Worm (Caenorhabditis elegans): ENCODE results near the gene math-13.
A peak's percentile ranks its signal among the peaks of the same experiment; 100 is the strongest.
"Not testable (repeated sequence)": the region's sequence is repeated elsewhere in the genome, so short reads cannot be mapped to it uniquely, and the experiment has no call there.

The math-13 gene

DNA sequence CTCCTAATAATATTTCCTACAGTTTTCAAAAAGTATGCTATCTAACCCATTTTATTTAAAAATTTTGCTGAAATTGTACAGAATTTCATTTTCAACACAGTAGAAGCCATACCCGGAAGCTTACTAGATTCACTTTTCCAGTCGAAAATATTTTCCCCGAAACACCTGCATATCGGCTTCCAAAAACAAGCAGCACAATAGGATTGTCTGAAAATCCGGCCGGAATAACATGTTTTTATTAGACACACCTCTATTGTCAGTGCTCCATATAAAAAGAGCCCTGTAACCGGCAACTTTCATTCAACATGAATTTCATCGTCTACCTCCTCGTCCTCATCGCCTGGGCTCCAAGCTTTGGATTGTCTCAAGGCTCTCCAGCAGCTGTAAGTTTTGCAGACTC is 23.3 kb upstream of the math-13 start, which contains the start of gene C52E2.2:
C52E2.2 (plus strand) TSS at position 301 of the 400 bp plus-strand sequence.
- TF ChIP-seq zip-8 (tag; optimal IDR thresholded peaks at IDR 0.05) (no peak), unc-62 (GFP tag; optimal IDR thresholded peaks at IDR 0.05) (no peak), ham-2 (GFP tag; optimal IDR thresholded peaks at IDR 0.05) (no peak), nhr-237 (tag; optimal IDR thresholded peaks at IDR 0.05) (no peak), ztf-11 (tag; optimal IDR thresholded peaks at IDR 0.05) (no peak), tbx-8 (GFP tag; optimal IDR thresholded peaks at IDR 0.05) (no peak), bed-3 (GFP tag; optimal IDR thresholded peaks at IDR 0.05) (no peak), lin-32 (GFP tag; optimal IDR thresholded peaks at IDR 0.05) (no peak), cnd-1 (tag; optimal IDR thresholded peaks at IDR 0.05) (no peak), lsy-2 (tag; optimal IDR thresholded peaks at IDR 0.05) (no peak), ceh-83 (GFP tag; optimal IDR thresholded peaks at IDR 0.05) (no peak), elt-1 (tag; optimal IDR thresholded peaks at IDR 0.05; ENCODE audit: borderline replicate concordance, insufficient read depth) (no peak), sptf-1 (tag; optimal IDR thresholded peaks at IDR 0.05) (no peak), sem-2 (GFP tag; optimal IDR thresholded peaks at IDR 0.05) (no peak), mls-2 (tag; optimal IDR thresholded peaks at IDR 0.05) (no peak), drap-1 (GFP tag; optimal IDR thresholded peaks at IDR 0.05) (no peak), hlh-1 (tag; optimal IDR thresholded peaks at IDR 0.05) (no peak), blmp-1 (tag; optimal IDR thresholded peaks at IDR 0.05) (no peak), pha-4 (tag; optimal IDR thresholded peaks at IDR 0.05) (no peak)

- not testable (repeated sequence) for TF ChIP-seq mab-5 (tag; optimal IDR thresholded peaks at IDR 0.05); nhr-237 (tag; optimal IDR thresholded peaks at IDR 0.05); elt-1 (tag; optimal IDR thresholded peaks at IDR 0.05; ENCODE audit: borderline replicate concordance, insufficient read depth)
These were observed 21.7 kb upstream of the math-13 start, which contains the start of gene fbxb-95 for ce11 chrII:1854094-1854493. Gene fbxb-95 (plus strand): TSS chrII:1854394.

DNA sequence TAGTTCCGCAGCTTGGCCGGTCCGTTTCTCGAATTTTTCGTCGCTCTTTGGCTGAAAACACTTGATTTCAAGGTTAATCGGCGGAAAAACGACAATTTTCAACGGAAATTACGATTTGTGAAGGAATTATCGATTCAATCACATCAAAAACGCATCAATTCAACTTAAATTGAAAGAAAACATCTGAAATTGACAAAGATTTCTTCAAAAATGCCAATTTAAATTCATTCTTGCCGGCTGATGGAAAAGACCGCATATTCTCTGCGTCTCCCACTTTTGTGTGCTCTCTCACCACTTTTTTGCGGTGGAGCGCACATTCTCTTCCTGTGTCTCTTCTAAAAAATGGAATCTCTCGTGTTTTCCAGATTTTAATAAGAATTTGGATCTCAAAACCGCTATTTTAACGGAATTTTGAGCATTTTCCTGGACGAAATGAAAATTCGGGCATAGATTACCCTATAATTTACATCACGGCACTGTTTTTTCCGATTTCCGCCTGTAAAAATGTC is 14.4 kb upstream of the math-13 start, which contains the start of gene C16C4.18:
C16C4.18 (minus strand) TSS at position 51 of the 509 bp plus-strand sequence.
- TF ChIP-seq mep-1 (tag; optimal IDR thresholded peaks at IDR 0.05), result peak; percentile 2

DNA sequence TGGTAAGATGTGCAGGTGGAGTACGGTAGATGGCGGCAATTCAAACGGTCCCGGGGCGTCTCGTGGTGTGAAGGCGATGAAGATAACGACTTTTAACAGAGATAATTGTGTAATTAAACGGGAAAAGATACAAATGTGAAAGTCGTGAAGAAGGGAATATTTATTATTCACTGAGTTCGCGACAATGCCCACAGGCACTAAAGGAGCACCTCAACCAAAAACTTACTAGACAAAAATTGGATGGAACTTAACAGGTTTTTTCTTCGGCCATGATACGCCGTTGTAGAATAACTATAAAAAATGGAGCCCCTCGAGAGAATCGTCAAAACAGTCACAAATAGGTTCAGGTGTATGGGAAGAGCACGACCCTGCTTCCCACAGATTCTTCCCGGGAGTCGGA is 13.4 kb upstream of the math-13 start, which contains the start of gene fbxb-98:
fbxb-98 (plus strand) TSS at position 301 of the 400 bp plus-strand sequence.
- not testable (repeated sequence) for TF ChIP-seq mab-5 (tag; optimal IDR thresholded peaks at IDR 0.05); sem-2 (GFP tag; optimal IDR thresholded peaks at IDR 0.05); elt-3 (tag; optimal IDR thresholded peaks at IDR 0.05)

ce11 chrII:1864278-1864677 is 11.5 kb upstream of the math-13 start, which contains the start of gene C16C4.17:
Gene C16C4.17 (plus strand): TSS chrII:1864578.
- TF ChIP-seq zip-8 (tag; optimal IDR thresholded peaks at IDR 0.05) (no peak), sem-2 (GFP tag; optimal IDR thresholded peaks at IDR 0.05) (no peak)

- no peak for TF ChIP-seq cnd-1 (tag; optimal IDR thresholded peaks at IDR 0.05)
- no peak for TF ChIP-seq nhr-28 (tag; optimal IDR thresholded peaks at IDR 0.05)
- TF ChIP-seq tbx-8 (GFP tag; optimal IDR thresholded peaks at IDR 0.05), result no peak
- TF ChIP-seq hlh-1 (tag; optimal IDR thresholded peaks at IDR 0.05), result no peak
These were observed 9.9 kb upstream of the math-13 start, which contains the start of gene math-15 for ce11 chrII:1865683-1866431. Gene math-15 (plus strand): TSS chrII:1866381.

ce11 chrII:1869120-1869519 is 6.6 kb upstream of the math-13 start, which contains the start of gene math-14:
Gene math-14 (plus strand): TSS chrII:1869420.
- TF ChIP-seq hlh-1 (tag; optimal IDR thresholded peaks at IDR 0.05) (no peak), drap-1 (GFP tag; optimal IDR thresholded peaks at IDR 0.05) (no peak), elt-3 (tag; optimal IDR thresholded peaks at IDR 0.05) (no peak), pha-4 (tag; optimal IDR thresholded peaks at IDR 0.05) (no peak), ceh-83 (GFP tag; optimal IDR thresholded peaks at IDR 0.05) (no peak), tbx-8 (GFP tag; optimal IDR thresholded peaks at IDR 0.05) (no peak), cnd-1 (tag; optimal IDR thresholded peaks at IDR 0.05) (no peak), bed-3 (GFP tag; optimal IDR thresholded peaks at IDR 0.05) (no peak), nhr-237 (tag; optimal IDR thresholded peaks at IDR 0.05) (no peak), sem-2 (GFP tag; optimal IDR thresholded peaks at IDR 0.05) (no peak), mep-1 (tag; optimal IDR thresholded peaks at IDR 0.05) (no peak), ham-2 (GFP tag; optimal IDR thresholded peaks at IDR 0.05) (no peak), lin-13 (tag; optimal IDR thresholded peaks at IDR 0.05) (no peak), ceh-43 (GFP tag; optimal IDR thresholded peaks at IDR 0.05) (no peak), unc-62 (GFP tag; optimal IDR thresholded peaks at IDR 0.05) (no peak), nhr-12 (tag; optimal IDR thresholded peaks at IDR 0.05) (no peak), nhr-76 (tag; optimal IDR thresholded peaks at IDR 0.05) (no peak), mab-5 (tag; optimal IDR thresholded peaks at IDR 0.05) (no peak)

All from whole organism, mixed stage, embryonic.